Fruit fly (Drosophila melanogaster): ENCODE data around the gene Fer2LCH.

- TF ChIP-seq Hr78 (GFP tag; optimal IDR thresholded peaks at IDR 0.05) (no peak), dmrt93B (GFP tag; optimal IDR thresholded peaks at IDR 0.05) (peak; percentile 98), Jra (GFP tag; optimal IDR thresholded peaks at IDR 0.05) (peak; percentile 91), pan (optimal IDR thresholded peaks at IDR 0.05) (no peak), foxo (GFP tag; optimal IDR thresholded peaks at IDR 0.05) (peak; percentile 61 to 96), GATAd (GFP tag; optimal IDR thresholded peaks at IDR 0.05) (peak; percentile 81), N (GFP tag; optimal IDR thresholded peaks at IDR 0.05) (no peak), Dfd (GFP tag; optimal IDR thresholded peaks at IDR 0.05) (no peak)
Observed at dm6 chr3R:30388215-30388871, 739 bp downstream of the Fer2LCH start.

Measured in whole organism, wandering third instar larva.